Fruit fly (Drosophila melanogaster) whole organism, embryonic: Measurements from ENCODE around the gene SpdS.

ENCODE experiments used
- Aef1 ChIP-seq: fragments of 200-800 bp; sonication (Bioruptor generic); IDR thresholded peaks from 3 replicates; pipeline ENCODE4 v1.3.6; 2022; ENCODE audit warnings: missing biosample characterization, missing genetic modification characterization
- B-H1 ChIP-seq: fragments of 200-800 bp; sonication (Bioruptor generic); IDR thresholded peaks from 3 replicates; pipeline ENCODE4 v1.3.6; 2022; ENCODE audit warnings: missing biosample characterization, missing genetic modification characterization
- Bdp1 ChIP-seq: fragments of 200-800 bp; sonication (Bioruptor generic); optimal IDR thresholded peaks from 3 replicates; lab custom pipeline; 2016; ENCODE audit warnings: missing biosample characterization, missing genetic modification characterization
- CG10267 ChIP-seq: fragments of 200-800 bp; sonication (Bioruptor generic); optimal IDR thresholded peaks from 2 replicates; lab custom pipeline; 2018; ENCODE audit warnings: missing biosample characterization, mild to moderate bottlenecking, missing genetic modification characterization, moderate library complexity
- CG11560 ChIP-seq: fragments of 200-800 bp; sonication (Bioruptor generic); IDR thresholded peaks from 3 replicates; pipeline ENCODE4 v1.3.6; 2022; ENCODE audit warnings: missing biosample characterization, missing genetic modification characterization
- CG11696 ChIP-seq: fragments of 200-800 bp; sonication (Bioruptor generic); IDR thresholded peaks from 2 replicates; pipeline ENCODE4 v1.3.6; 2022; ENCODE audit warnings: missing biosample characterization, missing genetic modification characterization
- CG12744 ChIP-seq: fragments of 200-800 bp; sonication (Bioruptor generic); optimal IDR thresholded peaks from 2 replicates; lab custom pipeline; 2016; ENCODE audit warnings: missing biosample characterization, missing genetic modification characterization
- CG14860 ChIP-seq: fragments of 200-800 bp; sonication (Bioruptor generic); IDR thresholded peaks from 3 replicates; pipeline ENCODE4 v1.3.6; 2022; ENCODE audit warnings: missing biosample characterization, missing genetic modification characterization; ENCODE audit not compliant: partially characterized antibody
- CG15269 ChIP-seq: fragments of 200-800 bp; sonication (Bioruptor generic); optimal IDR thresholded peaks from 2 replicates; lab custom pipeline; 2018; ENCODE audit warnings: missing biosample characterization, mild to moderate bottlenecking, missing genetic modification characterization, moderate library complexity
- CG1603 ChIP-seq: fragments of 200-800 bp; sonication (Bioruptor generic); optimal IDR thresholded peaks from 2 replicates; lab custom pipeline; 2019; ENCODE audit warnings: missing biosample characterization, mild to moderate bottlenecking, missing genetic modification characterization, moderate library complexity
- CG1792 ChIP-seq: fragments of 200-800 bp; sonication (Bioruptor generic); optimal IDR thresholded peaks from 2 replicates; lab custom pipeline; 2016; ENCODE audit warnings: missing biosample characterization, missing genetic modification characterization
- CG18476 ChIP-seq: fragments of 200-800 bp; sonication (Bioruptor generic); optimal IDR thresholded peaks from 2 replicates; lab custom pipeline; 2016; ENCODE audit warnings: missing biosample characterization, mild to moderate bottlenecking, missing genetic modification characterization
- CG18599 ChIP-seq: fragments of 200-800 bp; sonication (Bioruptor generic); optimal IDR thresholded peaks from 3 replicates; lab custom pipeline; 2017; ENCODE audit warnings: missing biosample characterization, missing genetic modification characterization, mild to moderate bottlenecking, moderate library complexity, missing genetic modification reagents
- CG18619 ChIP-seq: fragments of 200-800 bp; sonication (Bioruptor generic); optimal IDR thresholded peaks from 3 replicates; lab custom pipeline; 2017; ENCODE audit warnings: missing biosample characterization, mild to moderate bottlenecking, missing genetic modification characterization
- CG18764 ChIP-seq: fragments of 200-800 bp; sonication (Bioruptor generic); optimal IDR thresholded peaks from 3 replicates; lab custom pipeline; 2016; ENCODE audit warnings: missing biosample characterization, missing genetic modification characterization
- CG2875 ChIP-seq: fragments of 200-800 bp; sonication (Bioruptor generic); optimal IDR thresholded peaks from 2 replicates; lab custom pipeline; 2017; ENCODE audit warnings: missing biosample characterization, mild to moderate bottlenecking, missing genetic modification characterization, missing genetic modification reagents
- CG2889 ChIP-seq: fragments of 200-800 bp; sonication (Bioruptor generic); IDR thresholded peaks from 3 replicates; pipeline ENCODE4 v1.3.6; 2022; ENCODE audit warnings: missing biosample characterization, missing genetic modification characterization
- CG33213 ChIP-seq: fragments of 200-800 bp; sonication (Bioruptor generic); optimal IDR thresholded peaks from 3 replicates; lab custom pipeline; 2016; ENCODE audit warnings: missing biosample characterization, missing genetic modification characterization
- CG6272 ChIP-seq: fragments of 200-800 bp; sonication (Bioruptor generic); IDR thresholded peaks from 2 replicates; pipeline ENCODE4 v1.3.6; 2022; ENCODE audit warnings: missing biosample characterization, missing genetic modification characterization
- CG6683 ChIP-seq: fragments of 200-800 bp; sonication (Bioruptor generic); optimal IDR thresholded peaks from 2 replicates; lab custom pipeline; 2017; ENCODE audit warnings: missing biosample characterization, mild to moderate bottlenecking, missing genetic modification characterization, missing genetic modification reagents
- CG6765 ChIP-seq: fragments of 200-800 bp; sonication (Bioruptor generic); optimal IDR thresholded peaks from 3 replicates; lab custom pipeline; 2017; ENCODE audit warnings: missing biosample characterization, mild to moderate bottlenecking, missing genetic modification characterization
- CG7271 ChIP-seq: fragments of 200-800 bp; sonication (Bioruptor generic); optimal IDR thresholded peaks from 2 replicates; lab custom pipeline; 2018; ENCODE audit warnings: missing biosample characterization, mild to moderate bottlenecking, missing genetic modification characterization, moderate library complexity
- CG7372 ChIP-seq: fragments of 200-800 bp; sonication (Bioruptor generic); IDR thresholded peaks from 2 replicates; pipeline ENCODE4 v1.3.6; 2022; ENCODE audit warnings: missing biosample characterization, missing genetic modification characterization
- CG7786 ChIP-seq: fragments of 200-800 bp; sonication (Bioruptor generic); optimal IDR thresholded peaks from 2 replicates; lab custom pipeline; 2016; ENCODE audit warnings: missing biosample characterization, missing genetic modification characterization
- CG7928 ChIP-seq: fragments of 200-800 bp; sonication (Bioruptor generic); optimal IDR thresholded peaks from 2 replicates; lab custom pipeline; 2017; ENCODE audit warnings: missing biosample characterization, mild to moderate bottlenecking, missing genetic modification characterization
- CG8290 ChIP-seq, 3 experiments: fragments of 200-800 bp; sonication (Bioruptor generic); optimal IDR thresholded peaks; 2 replicates each; lab custom pipeline; 2016 to 2019; ENCODE audit warnings: missing biosample characterization in 3 of 3, missing genetic modification characterization in 3 of 3, mild to moderate bottlenecking in 2 of 3, moderate library complexity in 1 of 3
- CG8944 ChIP-seq: fragments of 200-800 bp; sonication (Bioruptor generic); optimal IDR thresholded peaks from 3 replicates; lab custom pipeline; 2016; ENCODE audit warnings: missing biosample characterization, missing genetic modification characterization
- CG9215 ChIP-seq: fragments of 200-800 bp; sonication (Bioruptor generic); IDR thresholded peaks from 2 replicates; pipeline ENCODE4 v1.3.6; 2022; ENCODE audit warnings: missing biosample characterization, missing genetic modification characterization
- CG9932 ChIP-seq: fragments of 200-800 bp; sonication (Bioruptor generic); IDR thresholded peaks from 2 replicates; pipeline ENCODE4 v1.3.6; 2022; ENCODE audit warnings: missing biosample characterization, missing genetic modification characterization
- CHES-1-like ChIP-seq: fragments of 200-800 bp; sonication (Bioruptor generic); optimal IDR thresholded peaks from 2 replicates; lab custom pipeline; 2016; ENCODE audit warnings: missing biosample characterization, missing genetic modification characterization
- Camta ChIP-seq: fragments of 200-800 bp; sonication (Bioruptor generic); optimal IDR thresholded peaks from 2 replicates; lab custom pipeline; 2016; ENCODE audit warnings: missing biosample characterization, missing genetic modification characterization
- CoRest ChIP-seq: fragments of 200-800 bp; sonication (Bioruptor generic); optimal IDR thresholded peaks from 3 replicates; lab custom pipeline; 2018; ENCODE audit warnings: missing biosample characterization, mild to moderate bottlenecking, missing genetic modification characterization, moderate library complexity
- D19B ChIP-seq: fragments of 200-800 bp; sonication (Bioruptor generic); optimal IDR thresholded peaks from 2 replicates; lab custom pipeline; 2017; ENCODE audit warnings: missing biosample characterization, mild to moderate bottlenecking, missing genetic modification characterization
- Deaf1 ChIP-seq: fragments of 200-800 bp; optimal IDR thresholded peaks from 3 replicates; lab custom pipeline; 2019; ENCODE audit warnings: missing biosample characterization, mild to moderate bottlenecking, missing genetic modification characterization, moderate library complexity
- ERR ChIP-seq: fragments of 200-800 bp; sonication (Bioruptor generic); optimal IDR thresholded peaks from 2 replicates; lab custom pipeline; 2016; ENCODE audit warnings: missing biosample characterization, missing genetic modification characterization
- Ets97D ChIP-seq: fragments of 200-800 bp; sonication (Bioruptor generic); optimal IDR thresholded peaks from 3 replicates; lab custom pipeline; 2016; ENCODE audit warnings: missing biosample characterization, missing genetic modification characterization
- HLH3B ChIP-seq: fragments of 200-800 bp; sonication (Bioruptor generic); IDR thresholded peaks from 2 replicates; pipeline ENCODE4 v1.3.6; 2022; ENCODE audit warnings: missing biosample characterization, missing genetic modification characterization
- HLH4C ChIP-seq: fragments of 200-800 bp; sonication (Bioruptor generic); IDR thresholded peaks from 3 replicates; pipeline ENCODE4 v1.3.6; 2022; ENCODE audit warnings: missing biosample characterization, missing genetic modification characterization; ENCODE audit not compliant: partially characterized antibody
- Hey ChIP-seq: fragments of 200-800 bp; sonication (Bioruptor generic); optimal IDR thresholded peaks from 3 replicates; lab custom pipeline; 2018; ENCODE audit warnings: missing biosample characterization, mild to moderate bottlenecking, missing genetic modification characterization
- Ptx1 ChIP-seq: fragments of 200-800 bp; sonication (Bioruptor generic); IDR thresholded peaks from 2 replicates; pipeline ENCODE4 v1.3.6; 2022; ENCODE audit warnings: missing biosample characterization, missing genetic modification characterization
- Sry-β ChIP-seq: fragments of 200-800 bp; sonication (Bioruptor generic); optimal IDR thresholded peaks from 2 replicates; lab custom pipeline; 2018; ENCODE audit warnings: missing biosample characterization, mild to moderate bottlenecking, missing genetic modification characterization, moderate library complexity
- dm ChIP-seq: fragments of 200-800 bp; sonication (Bioruptor generic); optimal IDR thresholded peaks from 3 replicates; lab custom pipeline; 2016; ENCODE audit warnings: missing biosample characterization, missing genetic modification characterization
- gcm ChIP-seq: fragments of 200-800 bp; sonication (Bioruptor generic); optimal IDR thresholded peaks from 2 replicates; lab custom pipeline; 2019; ENCODE audit warnings: missing biosample characterization, mild to moderate bottlenecking, missing genetic modification characterization, moderate library complexity
- nau ChIP-seq: fragments of 200-800 bp; sonication (Bioruptor generic); optimal IDR thresholded peaks from 3 replicates; lab custom pipeline; 2017; ENCODE audit warnings: missing biosample characterization, mild to moderate bottlenecking, missing genetic modification characterization, missing genetic modification reagents
- nerfin-1 ChIP-seq: fragments of 200-800 bp; sonication (Bioruptor generic); optimal IDR thresholded peaks from 3 replicates; lab custom pipeline; 2019; ENCODE audit warnings: missing biosample characterization, mild to moderate bottlenecking, missing genetic modification characterization, moderate library complexity
- pnt ChIP-seq: fragments of 200-800 bp; sonication (Bioruptor generic); optimal IDR thresholded peaks from 3 replicates; lab custom pipeline; 2016; ENCODE audit warnings: missing biosample characterization, missing genetic modification characterization
- pzg ChIP-seq: fragments of 200-800 bp; sonication (Bioruptor generic); optimal IDR thresholded peaks from 3 replicates; lab custom pipeline; 2018; ENCODE audit warnings: missing biosample characterization, mild to moderate bottlenecking, missing genetic modification characterization, moderate library complexity
- scrt ChIP-seq: fragments of 200-800 bp; sonication (Bioruptor generic); optimal IDR thresholded peaks from 2 replicates; lab custom pipeline; 2018; ENCODE audit warnings: missing biosample characterization, mild to moderate bottlenecking, missing genetic modification characterization, moderate library complexity
- sens ChIP-seq: fragments of 200-800 bp; sonication (Bioruptor generic); peaks from one replicate; lab custom pipeline; 2016; ENCODE audit warnings: missing biosample characterization, missing genetic modification characterization
- seq ChIP-seq: fragments of 200-800 bp; sonication (Bioruptor generic); IDR thresholded peaks from 2 replicates; pipeline ENCODE4 v1.3.6; 2022; ENCODE audit warnings: missing biosample characterization, missing genetic modification characterization
- zf30C ChIP-seq: fragments of 200-800 bp; sonication (Bioruptor generic); optimal IDR thresholded peaks from 3 replicates; lab custom pipeline; 2018; ENCODE audit warnings: missing biosample characterization, mild to moderate bottlenecking, missing genetic modification characterization

SpdS gene

dm6 chr3R:9613124-9613523 lies 18.3 kb upstream of the SpdS start (continued):
- TF ChIP-seq CHES-1-like (GFP tag; lab: Kevin White, UChicago) (peak; percentile 27), CG2889 (GFP tag; lab: Robert Waterston, UW) (0 out of 3 replicates have a peak, but pooled peaks have one; percentile 27), dm (GFP tag; lab: Kevin White, UChicago) (no peak), CG6683 (peak; percentile 31), CG33213 (GFP tag; lab: Kevin White, UChicago) (peak; percentile 26), CG18476 (peak; percentile 59), zf30C (GFP tag; lab: Kevin White, UChicago) (no peak), CG10267 (tag; lab: Kevin White, UChicago) (peak; percentile 41), CG7271 (tag; lab: Kevin White, UChicago) (no peak), CG18619 (no peak), B-H1 (GFP tag; lab: Robert Waterston, UW) (peak; percentile 52; the same call in 2 of the 3 replicates), CG14860 (GFP tag; lab: Robert Waterston, UW) (no peak), CG8290 (GFP tag; optimal IDR thresholded peaks at IDR 0.05; lab: Kevin White, UChicago) (no peak), CG8290 (tag; optimal IDR thresholded peaks at IDR 0.05; lab: Kevin White, UChicago) (peak in 1 of 2 experiments; percentile 41), scrt (GFP tag; lab: Kevin White, UChicago) (peak; percentile 82), CG1603 (tag; lab: Kevin White, UChicago) (peak; percentile 54), D19B (GFP tag; lab: Kevin White, UChicago) (peak; percentile 32), Deaf1 (tag; lab: Kevin White, UChicago) (peak; percentile 13), Ets97D (GFP tag; lab: Kevin White, UChicago) (peak; percentile 16), CG1792 (GFP tag; lab: Kevin White, UChicago) (peak; percentile 59), CG9215 (peak; percentile 32; the same call in 1 of the 2 replicates), HLH4C (GFP tag; lab: Robert Waterston, UW) (no peak), CG6272 (GFP tag; lab: Robert Waterston, UW) (no peak), nau (GFP tag; lab: Kevin White, UChicago) (peak; percentile 18), CG18599 (peak; percentile 81), Sry-β (GFP tag; lab: Kevin White, UChicago) (no peak), ERR (GFP tag; lab: Kevin White, UChicago) (peak; percentile 24), pzg (GFP tag; lab: Kevin White, UChicago) (no peak), CG6765 (GFP tag; lab: Kevin White, UChicago) (no peak), CG9932 (GFP tag; lab: Robert Waterston, UW) (peak; percentile 51), Ptx1 (GFP tag; lab: Robert Waterston, UW) (peak; percentile 70), CG7786 (GFP tag; lab: Kevin White, UChicago) (peak; percentile 27), Hey (tag; lab: Kevin White, UChicago) (no peak), HLH3B (GFP tag; lab: Robert Waterston, UW) (peak; percentile 70), CG8944 (GFP tag; lab: Kevin White, UChicago) (peak; percentile 60), CG7928 (peak; percentile 12), CG2875 (GFP tag; lab: Kevin White, UChicago) (peak; percentile 24), gcm (GFP tag; lab: Kevin White, UChicago) (no peak), Camta (GFP tag; lab: Kevin White, UChicago) (peak; percentile 62), nerfin-1 (tag; lab: Kevin White, UChicago) (peak; percentile 13), CG12744 (GFP tag; lab: Kevin White, UChicago) (peak; percentile 12), pnt (GFP tag; lab: Kevin White, UChicago) (peak; percentile 31), CoRest (tag; lab: Kevin White, UChicago) (peak; percentile 28), CG11696 (GFP tag; lab: Robert Waterston, UW) (no peak), Aef1 (GFP tag; lab: Robert Waterston, UW) (peak; percentile 53), sens (GFP tag; lab: Kevin White, UChicago) (peak; percentile 95), CG11560 (no peak), seq (GFP tag; lab: Robert Waterston, UW) (peak; percentile 69), Bdp1 (GFP tag; lab: Kevin White, UChicago) (peak; percentile 31), CG15269 (tag; lab: Kevin White, UChicago) (peak; percentile 64), CG7372 (no peak), CG18764 (GFP tag; lab: Kevin White, UChicago) (peak; percentile 34)
